Fruit fly (Drosophila melanogaster) whole organism, wandering third instar larva: ENCODE results near the gene CG10431.

Experiments
- CG9705 ChIP-seq: fragments of 200-800 bp; sonication (Bioruptor generic); optimal IDR thresholded peaks from 2 replicates; lab custom pipeline; 2018; ENCODE audit warnings: missing biosample characterization, mild to moderate bottlenecking, missing genetic modification characterization
- CrebA ChIP-seq: fragments of 200-800 bp; sonication (Bioruptor generic); optimal IDR thresholded peaks from 2 replicates; lab custom pipeline; 2016; ENCODE audit warnings: missing biosample characterization, mild to moderate bottlenecking, missing genetic modification characterization, borderline replicate concordance
- Dfd ChIP-seq: fragments of >200 bp; optimal IDR thresholded peaks from 2 replicates; lab custom pipeline; 2017; ENCODE audit warnings: missing biosample characterization, missing genetic modification characterization
- Dif ChIP-seq: fragments of 200-275, 200-300 bp; sonication (Bioruptor generic); optimal IDR thresholded peaks from 2 replicates; lab custom pipeline; 2018; ENCODE audit warnings: missing biosample characterization, missing genetic modification characterization; ENCODE audit not compliant: partially characterized antibody
- GATAd ChIP-seq: sonication (Bioruptor generic); optimal IDR thresholded peaks from 2 replicates; lab custom pipeline; 2016; ENCODE audit warnings: missing biosample characterization, missing genetic modification characterization
- HLH106 ChIP-seq: fragments of 200-800 bp; optimal IDR thresholded peaks from 3 replicates; lab custom pipeline; 2019; ENCODE audit warnings: missing biosample characterization, mild to moderate bottlenecking, missing genetic modification characterization, moderate library complexity
- Hnf4 ChIP-seq: fragments of 200-800 bp; sonication (Bioruptor generic); optimal IDR thresholded peaks from 2 replicates; lab custom pipeline; 2016; ENCODE audit warnings: missing biosample characterization, mild to moderate bottlenecking, missing genetic modification characterization
- Hr78 ChIP-seq: fragments of >200 bp; optimal IDR thresholded peaks from 2 replicates; lab custom pipeline; 2017; ENCODE audit warnings: missing biosample characterization, missing genetic modification characterization
- Hr83 ChIP-seq: fragments of 200-300 bp; sonication (Bioruptor generic); optimal IDR thresholded peaks from 2 replicates; lab custom pipeline; 2016; ENCODE audit warnings: missing biosample characterization, mild to moderate bottlenecking, missing genetic modification characterization, moderate library complexity; ENCODE audit not compliant: poor library complexity, severe bottlenecking
- Jra ChIP-seq: sonication (Bioruptor generic); optimal IDR thresholded peaks from 2 replicates; lab custom pipeline; 2016; ENCODE audit warnings: missing biosample characterization, missing genetic modification characterization
- Mio ChIP-seq: sonication (Bioruptor generic); optimal IDR thresholded peaks from 2 replicates; lab custom pipeline; 2016; ENCODE audit warnings: missing biosample characterization, missing genetic modification characterization
- Myc ChIP-seq: fragments of >200 bp; optimal IDR thresholded peaks from 2 replicates; lab custom pipeline; 2017
- N ChIP-seq: fragments of >200 bp; optimal IDR thresholded peaks from 2 replicates; lab custom pipeline; 2018; ENCODE audit warnings: missing biosample characterization, missing external identifiers, missing genetic modification characterization
- OdsH ChIP-seq: fragments of 200-800 bp; sonication (Bioruptor generic); optimal IDR thresholded peaks from 2 replicates; lab custom pipeline; 2016; ENCODE audit warnings: missing biosample characterization, mild to moderate bottlenecking, missing genetic modification characterization
- Rel ChIP-seq, 2 experiments: fragments of 200-800 bp; sonication (Bioruptor generic) in 1 of 2; optimal IDR thresholded peaks; 2 replicates in 1 of 2; 3 replicates in 1 of 2; lab custom pipeline; 2016 to 2019; ENCODE audit warnings: mild to moderate bottlenecking in 2 of 2, missing biosample characterization in 2 of 2, missing genetic modification characterization in 2 of 2, moderate library complexity in 1 of 2
- Sp1 ChIP-seq: fragments of 200-800 bp; sonication (Bioruptor generic); optimal IDR thresholded peaks from 3 replicates; lab custom pipeline; 2019; ENCODE audit warnings: missing biosample characterization, mild to moderate bottlenecking, missing genetic modification characterization, moderate library complexity
- Vsx2 ChIP-seq: fragments of 200-300, 225-300 bp; sonication (Bioruptor generic); optimal IDR thresholded peaks from 2 replicates; lab custom pipeline; 2018; ENCODE audit warnings: missing biosample characterization, missing genetic modification characterization; ENCODE audit not compliant: partially characterized antibody
- br ChIP-seq: fragments of 200-800 bp; sonication (Bioruptor generic); optimal IDR thresholded peaks from 2 replicates; lab custom pipeline; 2016; ENCODE audit warnings: missing biosample characterization, missing genetic modification characterization
- brk ChIP-seq: fragments of 200-800 bp; sonication (Bioruptor generic); optimal IDR thresholded peaks from 2 replicates; lab custom pipeline; 2016; ENCODE audit warnings: missing biosample characterization, mild to moderate bottlenecking, missing genetic modification characterization
- dl ChIP-seq, 2 experiments: fragments of 175-275, 200-275 bp in 1 of 2; fragments of 200-275 bp in 1 of 2; sonication (Bioruptor generic); optimal IDR thresholded peaks; lab custom pipeline; 2018; ENCODE audit warnings: mild to moderate bottlenecking in 2 of 2, missing biosample characterization in 2 of 2, missing genetic modification characterization in 2 of 2, moderate library complexity in 2 of 2; ENCODE audit not compliant: partially characterized antibody in 2 of 2, insufficient read depth in 1 of 2
- dmrt93B ChIP-seq: fragments of 200-800 bp; sonication (Bioruptor generic); optimal IDR thresholded peaks from 2 replicates; lab custom pipeline; 2018; ENCODE audit warnings: missing biosample characterization, mild to moderate bottlenecking, missing genetic modification characterization
- dsf ChIP-seq: sonication (Bioruptor generic); optimal IDR thresholded peaks from 2 replicates; lab custom pipeline; 2016; ENCODE audit warnings: missing biosample characterization, missing genetic modification characterization, borderline replicate concordance
- ey ChIP-seq: fragments of 200-800 bp; sonication (Bioruptor generic); optimal IDR thresholded peaks from 2 replicates; lab custom pipeline; 2016; ENCODE audit warnings: missing biosample characterization, missing genetic modification characterization
- foxo ChIP-seq, 2 experiments: fragments of 200-800 bp; sonication (Bioruptor generic); optimal IDR thresholded peaks; 2 replicates in 1 of 2; 3 replicates in 1 of 2; lab custom pipeline; 2016 to 2017; ENCODE audit warnings: missing biosample characterization in 2 of 2, missing genetic modification characterization in 2 of 2
- fru ChIP-seq: fragments of 200-800 bp; sonication (Bioruptor generic); optimal IDR thresholded peaks from 3 replicates; lab custom pipeline; 2016; ENCODE audit warnings: missing biosample characterization, mild to moderate bottlenecking, missing genetic modification characterization
- h ChIP-seq: fragments of 200-800 bp; sonication (Bioruptor generic); optimal IDR thresholded peaks from 3 replicates; lab custom pipeline; 2016; ENCODE audit warnings: missing biosample characterization, mild to moderate bottlenecking, missing genetic modification characterization
- lola ChIP-seq: fragments of >200 bp; optimal IDR thresholded peaks from 2 replicates; lab custom pipeline; 2017; ENCODE audit warnings: missing biosample characterization, missing genetic modification characterization
- psq ChIP-seq: fragments of 200-800 bp; sonication (Bioruptor generic); optimal IDR thresholded peaks from 3 replicates; lab custom pipeline; 2017; ENCODE audit warnings: missing biosample characterization, mild to moderate bottlenecking, missing genetic modification characterization, moderate library complexity
- rgr ChIP-seq: fragments of 200-800 bp; sonication (Bioruptor generic); optimal IDR thresholded peaks from 3 replicates; lab custom pipeline; 2016; ENCODE audit warnings: missing biosample characterization, mild to moderate bottlenecking, missing genetic modification characterization
- sage ChIP-seq: fragments of 200-800 bp; sonication (Bioruptor generic); optimal IDR thresholded peaks from 2 replicates; lab custom pipeline; 2016; ENCODE audit warnings: missing biosample characterization, mild to moderate bottlenecking, missing genetic modification characterization
- sv ChIP-seq: fragments of 200-800 bp; sonication (Bioruptor generic); optimal IDR thresholded peaks from 3 replicates; lab custom pipeline; 2016; ENCODE audit warnings: missing biosample characterization, missing genetic modification characterization
- woc ChIP-seq: sonication (Bioruptor generic); optimal IDR thresholded peaks from 2 replicates; lab custom pipeline; 2016; ENCODE audit warnings: missing biosample characterization, mild to moderate bottlenecking, missing genetic modification characterization

CG10431 gene

DNA sequence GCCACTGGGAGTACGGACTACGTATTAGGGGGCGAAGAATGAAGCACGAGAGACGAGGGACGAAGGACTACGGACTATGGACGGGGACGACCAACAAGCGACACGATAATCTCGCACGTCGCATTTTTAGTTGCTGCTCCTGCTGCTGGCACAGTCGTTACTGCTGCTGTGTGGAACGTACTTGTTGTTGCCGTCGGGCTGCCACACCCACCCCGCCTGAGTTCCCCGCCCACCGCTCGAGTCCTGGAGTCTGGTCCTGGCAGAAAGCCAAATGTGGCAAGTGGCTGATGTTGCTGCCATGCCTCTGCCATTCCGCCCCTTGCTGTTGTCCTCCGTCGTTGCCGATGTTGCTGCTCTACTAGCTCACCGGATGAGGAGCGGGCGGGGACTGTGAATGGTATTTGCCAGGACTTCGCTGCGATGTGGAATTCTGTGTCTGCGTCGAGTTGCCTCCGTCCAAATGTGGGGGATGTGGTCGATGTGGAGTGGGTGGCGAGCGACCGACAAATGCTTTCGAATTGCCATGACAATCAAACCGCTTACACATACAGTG is 38.3 kb downstream of the CG10431 start:
- TF ChIP-seq GATAd (no peak), woc (GFP tag; lab: Kevin White, UChicago) (no peak), Jra (GFP tag; lab: Kevin White, UChicago) (no peak), Rel (GFP tag; optimal IDR thresholded peaks at IDR 0.05; lab: Kevin White, UChicago) (no peak), Rel (tag; optimal IDR thresholded peaks at IDR 0.05; lab: Kevin White, UChicago) (no peak), Hr83 (no peak), lola (GFP tag; lab: Kevin White, UChicago) (no peak), psq (GFP tag; lab: Kevin White, UChicago) (no peak)

dm6 chr2L:19014032-19014880 is 39.7 kb downstream of the CG10431 start:
- TF ChIP-seq N (GFP tag; lab: Kevin White, UChicago) (no peak), psq (GFP tag; lab: Kevin White, UChicago) (peak; percentile 10), Sp1 (peak; percentile 67), h (peak; percentile 35), Rel (GFP tag; optimal IDR thresholded peaks at IDR 0.05; lab: Kevin White, UChicago) (no peak), Rel (tag; optimal IDR thresholded peaks at IDR 0.05; lab: Kevin White, UChicago) (no peak), CG9705 (GFP tag; lab: Kevin White, UChicago) (peak; percentile 2), sv (GFP tag; lab: Kevin White, UChicago) (peak; percentile 38), foxo (GFP tag; optimal IDR thresholded peaks at IDR 0.05; lab: Kevin White, UChicago) (peak in 1 of 2 experiments; percentile 40), rgr (GFP tag; lab: Kevin White, UChicago) (peak; percentile 14), brk (GFP tag; lab: Kevin White, UChicago) (no peak), HLH106 (tag; lab: Kevin White, UChicago) (peak; percentile 61), dl (GFP tag; optimal IDR thresholded peaks at IDR 0.05; lab: Kevin White, UChicago; ENCODE audit: insufficient read depth in 1 of 2, partially characterized antibody in 2 of 2) (no peak), OdsH (GFP tag; lab: Kevin White, UChicago) (peak; percentile 27), dmrt93B (GFP tag; lab: Kevin White, UChicago) (peak; percentile 39), fru (peak; percentile 28), br (peak; percentile 3)
- TF ChIP-seq, all 38 proteins: peak for 12

DNA sequence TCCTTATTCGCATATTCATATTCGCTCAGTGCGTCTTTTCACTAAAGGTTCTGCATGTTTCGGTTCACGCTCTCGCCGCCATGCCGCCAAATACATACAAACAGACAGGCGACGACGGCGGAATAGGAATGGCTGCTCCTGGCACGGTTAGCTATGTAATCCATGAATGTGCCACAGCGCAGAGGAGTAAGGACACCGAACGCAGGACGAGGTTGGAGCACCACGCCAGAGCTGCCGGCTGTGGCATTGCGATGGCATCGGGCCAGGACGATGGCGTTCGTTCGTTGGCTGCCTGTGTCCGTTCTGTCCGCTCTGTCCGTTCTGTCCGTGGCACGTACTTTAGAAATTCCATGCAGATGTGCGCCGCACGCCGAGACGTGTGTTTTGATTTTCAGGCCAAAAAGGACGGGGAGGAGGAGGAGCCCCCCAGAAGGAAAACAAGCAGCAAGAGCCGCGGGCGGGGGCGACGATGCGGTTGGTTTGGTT is 40.4 kb downstream of the CG10431 start:
- TF ChIP-seq dsf (GFP tag; lab: Kevin White, UChicago) (no peak), h (no peak), Vsx2 (GFP tag; lab: Kevin White, UChicago) (peak; percentile 13), dmrt93B (GFP tag; lab: Kevin White, UChicago) (no peak), psq (GFP tag; lab: Kevin White, UChicago) (no peak), woc (GFP tag; lab: Kevin White, UChicago) (no peak)

dm6 chr2L:19015628-19016027 is 41.1 kb downstream of the CG10431 start:
- no peak for TF ChIP-seq dmrt93B (GFP tag; lab: Kevin White, UChicago)
- no peak for TF ChIP-seq Dif (GFP tag; lab: Kevin White, UChicago)
- TF ChIP-seq Rel (GFP tag; optimal IDR thresholded peaks at IDR 0.05; lab: Kevin White, UChicago), result no peak
- no peak for TF ChIP-seq Rel (tag; optimal IDR thresholded peaks at IDR 0.05; lab: Kevin White, UChicago)
- TF ChIP-seq Jra (GFP tag; lab: Kevin White, UChicago), result no peak
- no peak for TF ChIP-seq CG9705 (GFP tag; lab: Kevin White, UChicago)
- no peak for TF ChIP-seq GATAd
- no peak for TF ChIP-seq Hnf4 (GFP tag; lab: Kevin White, UChicago)
- no peak for TF ChIP-seq sage (GFP tag; lab: Kevin White, UChicago)
- no peak for TF ChIP-seq br
- TF ChIP-seq ey, result no peak
- TF ChIP-seq Hr83, result no peak
- TF ChIP-seq Hr78, result no peak
- no peak for TF ChIP-seq fru
- no peak for TF ChIP-seq Myc (lab: Kevin White, UChicago)
- no peak for TF ChIP-seq Dfd (GFP tag; lab: Kevin White, UChicago)
- no peak for TF ChIP-seq Mio (GFP tag; lab: Kevin White, UChicago)
- no peak for TF ChIP-seq CrebA
- TF ChIP-seq N (GFP tag; lab: Kevin White, UChicago), result no peak
- TF ChIP-seq lola (GFP tag; lab: Kevin White, UChicago), result no peak
- no peak for TF ChIP-seq brk (GFP tag; lab: Kevin White, UChicago)
